Worm (Caenorhabditis elegans) whole organism, early embryonic: ENCODE measurements around the gene E02C12.19.

Experiments used
- B0310.2 ChIP-seq: sonication (generic microtip); optimal IDR thresholded peaks from 2 replicates; lab custom pipeline; 2016; ENCODE audit warnings: mild to moderate bottlenecking, missing genetic modification characterization, missing compliant biosample characterization
- F13C5.2 ChIP-seq: sonication (generic microtip); optimal IDR thresholded peaks from 2 replicates; lab custom pipeline; 2017; ENCODE audit warnings: mild to moderate bottlenecking, missing genetic modification characterization, inconsistent platforms, missing compliant biosample characterization
- aly-1 ChIP-seq: sonication (generic microtip); optimal IDR thresholded peaks from 2 replicates; lab custom pipeline; 2016; ENCODE audit warnings: missing genetic modification characterization, missing compliant biosample characterization
- ama-1 ChIP-seq: fragments of 150-350 bp; optimal IDR thresholded peaks from 2 replicates; lab custom pipeline; 2014
- flt-1 ChIP-seq: fragments of 200-800 bp; sonication (Bioruptor generic); IDR thresholded peaks from 2 replicates; pipeline ENCODE4 v1.3.6; 2022; ENCODE audit warnings: missing genetic modification characterization, missing compliant biosample characterization
- hnd-1 ChIP-seq: sonication (generic microtip); optimal IDR thresholded peaks from 2 replicates; lab custom pipeline; 2016; ENCODE audit warnings: missing genetic modification characterization, missing compliant biosample characterization

ce11 chrV:9328670-9329069 is 47.6 kb downstream of the E02C12.19 start, which contains the start of gene K07B1.4:
- TF ChIP-seq F13C5.2 (tag; lab: Kevin White, UChicago) (no peak), hnd-1 (tag; lab: Kevin White, UChicago) (no peak), ama-1 (lab: Kevin White, UChicago) (no peak), aly-1 (tag; lab: Kevin White, UChicago) (no peak), flt-1 (GFP tag; lab: Robert Waterston, UW) (no peak), B0310.2 (tag; lab: Kevin White, UChicago) (no peak)
